Worm (Caenorhabditis elegans): ENCODE measurements around the gene F59B2.3.

Gene F59B2.3

DNA sequence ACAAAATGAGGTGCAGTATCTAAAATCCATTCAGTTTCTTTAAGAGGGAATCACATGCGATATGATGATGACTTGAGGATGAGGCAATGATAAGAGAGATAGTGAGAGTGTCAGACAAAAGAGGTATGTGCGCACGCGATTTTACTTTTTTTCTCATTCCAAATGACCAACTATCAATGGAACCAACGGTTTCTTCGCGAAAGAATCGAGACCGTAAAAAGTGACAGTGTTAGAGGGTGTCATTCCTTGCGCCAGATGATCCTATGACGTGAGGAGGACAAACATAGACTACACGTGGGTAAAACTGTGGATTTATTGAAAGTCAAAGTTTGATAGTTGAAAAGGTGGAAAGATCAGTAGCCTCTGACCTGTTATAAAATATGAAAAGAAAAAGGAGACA, 15.8 kb downstream of the F59B2.3 start (continued):
- TF ChIP-seq sea-2 (GFP tag; IDR thresholded peaks at IDR 0.05): no peak
- no peak for TF ChIP-seq rec-8 (tag; optimal IDR thresholded peaks at IDR 0.05)
- no peak for TF ChIP-seq let-526 (GFP tag; IDR thresholded peaks at IDR 0.05)
- no peak for TF ChIP-seq rpc-1 (optimal IDR thresholded peaks at IDR 0.05)
- no peak for TF ChIP-seq rpc-1 (tag; optimal IDR thresholded peaks at IDR 0.05)
- TF ChIP-seq nfya-1 (tag; optimal IDR thresholded peaks at IDR 0.05; ENCODE audit: borderline replicate concordance, insufficient read depth): no peak
- TF ChIP-seq aptf-2 (GFP tag; conservative IDR thresholded peaks at IDR 0.05): no peak
- TF ChIP-seq ztf-26 (tag; optimal IDR thresholded peaks at IDR 0.05): peak; percentile 19
- TF ChIP-seq lin-26 (GFP tag; IDR thresholded peaks at IDR 0.05): no peak
- no peak for TF ChIP-seq madf-3 (GFP tag; IDR thresholded peaks at IDR 0.05)
- no peak for TF ChIP-seq B0019.2 (GFP tag; conservative IDR thresholded peaks at IDR 0.05)
- peak; percentile 49 for TF ChIP-seq ama-1 (optimal IDR thresholded peaks at IDR 0.05)
- TF ChIP-seq ama-1 (GFP tag; optimal IDR thresholded peaks at IDR 0.05): no peak
- TF ChIP-seq snpc-1.3 (tag; optimal IDR thresholded peaks at IDR 0.05; ENCODE audit: insufficient read depth): no peak
- TF ChIP-seq F52B5.7 (tag; optimal IDR thresholded peaks at IDR 0.05): no peak
- TF ChIP-seq snpc-1.1 (tag; optimal IDR thresholded peaks at IDR 0.05; ENCODE audit: insufficient read depth): no peak
- peak; percentile 39; the same call in 1 of the 2 replicates for TF ChIP-seq hsf-1 (GFP tag; IDR thresholded peaks at IDR 0.05)
- no peak for TF ChIP-seq sptf-2 (GFP tag; optimal IDR thresholded peaks at IDR 0.05)
- no peak for TF ChIP-seq dpff-1 (tag; optimal IDR thresholded peaks at IDR 0.05)
- TF ChIP-seq lsy-27 (tag; optimal IDR thresholded peaks at IDR 0.05; ENCODE audit: borderline replicate concordance, insufficient read depth): no peak
- no peak for TF ChIP-seq hlh-26 (GFP tag; conservative IDR thresholded peaks at IDR 0.05)
- TF ChIP-seq repo-1 (tag; optimal IDR thresholded peaks at IDR 0.05): no peak
- TF ChIP-seq Y56A3A.18 (GFP tag; IDR thresholded peaks at IDR 0.05): no peak
- TF ChIP-seq dox-1 (GFP tag; IDR thresholded peaks at IDR 0.05): no peak
- no peak for TF ChIP-seq bed-1 (GFP tag; IDR thresholded peaks at IDR 0.05)
- TF ChIP-seq K11D2.4 (GFP tag; IDR thresholded peaks at IDR 0.05): peak; percentile 39; the same call in 1 of the 2 replicates
- TF ChIP-seq B0035.1 (tag; optimal IDR thresholded peaks at IDR 0.05): no peak
- TF ChIP-seq attf-5 (GFP tag; optimal IDR thresholded peaks at IDR 0.05): no peak
- TF ChIP-seq ztf-3 (GFP tag; optimal IDR thresholded peaks at IDR 0.05): no peak
- TF ChIP-seq fkh-3 (tag; optimal IDR thresholded peaks at IDR 0.05): no peak
- no peak for TF ChIP-seq tbx-9 (tag; optimal IDR thresholded peaks at IDR 0.05; ENCODE audit: borderline replicate concordance)
- TF ChIP-seq lir-1 (GFP tag; conservative IDR thresholded peaks at IDR 0.05): no peak

DNA sequence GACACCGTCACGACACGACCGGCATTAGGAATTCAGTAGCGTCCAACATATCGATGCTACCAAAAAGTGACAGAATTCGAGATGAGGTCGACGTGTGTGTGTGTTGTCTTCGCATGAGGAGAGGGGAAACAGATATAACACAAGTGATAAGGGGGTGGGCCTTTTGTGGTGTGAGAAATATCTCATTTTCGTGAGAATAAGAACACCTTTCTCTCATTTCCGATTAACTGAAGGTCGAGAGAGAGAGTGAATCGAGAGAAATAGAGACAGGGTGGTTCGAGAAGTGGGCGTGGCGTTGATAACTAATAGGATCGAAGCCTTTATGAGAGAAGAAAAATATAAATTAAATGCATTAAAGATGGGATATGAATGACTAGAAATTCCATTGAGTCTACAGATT, 16.4 kb downstream of the F59B2.3 start:
- TF ChIP-seq F52B5.7 (tag; optimal IDR thresholded peaks at IDR 0.05) (peak; percentile 24), K11D2.4 (GFP tag; IDR thresholded peaks at IDR 0.05) (0 out of 2 replicates have a peak, but pooled peaks have one; percentile 16), F22D6.2 (tag; optimal IDR thresholded peaks at IDR 0.05) (no peak), zim-3 (tag; optimal IDR thresholded peaks at IDR 0.05) (peak; percentile 19)

ce11 chrIII:8981847-8982479, 17.6 kb downstream of the F59B2.3 start, which contains the start of gene pde-2:
pde-2 (minus strand) TSS chrIII:8981897.
- TF ChIP-seq let-526 (GFP tag; IDR thresholded peaks at IDR 0.05): no peak
- no peak for TF ChIP-seq pha-4 (tag; optimal IDR thresholded peaks at IDR 0.05)
- TF ChIP-seq ceh-27 (GFP tag; optimal IDR thresholded peaks at IDR 0.05): no peak
- TF ChIP-seq snpc-4 (GFP tag; optimal IDR thresholded peaks at IDR 0.05): no peak
- peak in 1 of 4 experiments; percentile 16 for TF ChIP-seq snpc-4 (tag; optimal IDR thresholded peaks at IDR 0.05)
- no peak for TF ChIP-seq dox-1 (GFP tag; IDR thresholded peaks at IDR 0.05)
- peak; percentile 44 for TF ChIP-seq lin-40 (tag; optimal IDR thresholded peaks at IDR 0.05)
- no peak for TF ChIP-seq bed-2 (GFP tag; IDR thresholded peaks at IDR 0.05)
- TF ChIP-seq sdz-38 (tag; optimal IDR thresholded peaks at IDR 0.05): no peak
- TF ChIP-seq hmg-1.2 (GFP tag; IDR thresholded peaks at IDR 0.05): peak; percentile 40; the same call in 1 of the 2 replicates
- TF ChIP-seq Y79H2A.3 (GFP tag; conservative IDR thresholded peaks at IDR 0.05): no peak
- no peak for TF ChIP-seq lir-1 (GFP tag; conservative IDR thresholded peaks at IDR 0.05)
- TF ChIP-seq ekl-4 (GFP tag; IDR thresholded peaks at IDR 0.05): no peak
- no peak for TF ChIP-seq cebp-1 (GFP tag; IDR thresholded peaks at IDR 0.05)
- TF ChIP-seq cebp-1 (tag; optimal IDR thresholded peaks at IDR 0.05): peak; percentile 24
- TF ChIP-seq chd-7 (tag; optimal IDR thresholded peaks at IDR 0.05): peak; percentile 40

Measured in whole organism, young adult.